Worm (Caenorhabditis elegans): ENCODE results near the gene C24H10.3.

- TF ChIP-seq zag-1 (tag; optimal IDR thresholded peaks at IDR 0.05) (no peak), unc-62 (GFP tag; optimal IDR thresholded peaks at IDR 0.05) (no peak), aly-2 (tag; optimal IDR thresholded peaks at IDR 0.05) (no peak), nhr-11 (tag; optimal IDR thresholded peaks at IDR 0.05) (no peak), fkh-10 (GFP tag; optimal IDR thresholded peaks at IDR 0.05) (no peak), ama-1 (optimal IDR thresholded peaks at IDR 0.05) (no peak)
Measured at ce11 chrX:5087366-5087891, 26.6 kb downstream of the C24H10.3 start, which contains the start of gene pnk-4.
